Worm (Caenorhabditis elegans) whole organism, young adult: ENCODE results near the gene ddx-19.

ENCODE experiments used
- C17E4.6 ChIP-seq: fragments of 200-800 bp; sonication (Bioruptor generic); IDR thresholded peaks from 2 replicates; pipeline ENCODE4 v1.3.6; 2022; ENCODE audit warnings: missing genetic modification reagents, missing genetic modification characterization, missing compliant biosample characterization
- D2030.7 ChIP-seq: fragments of 200-800 bp; sonication (Bioruptor generic); IDR thresholded peaks from 2 replicates; pipeline ENCODE4 v1.3.6; 2022; ENCODE audit warnings: missing genetic modification reagents, missing genetic modification characterization, missing compliant biosample characterization
- K12H6.12 ChIP-seq: fragments of 200-800 bp; sonication (Bioruptor generic); optimal IDR thresholded peaks from 2 replicates; lab custom pipeline; 2018; ENCODE audit warnings: mild to moderate bottlenecking, missing genetic modification characterization, missing compliant biosample characterization
- ama-1 ChIP-seq, 3 experiments: fragments of 150-350 bp in 1 of 3; sonication (generic microtip) in 2 of 3; optimal IDR thresholded peaks; 2 replicates each; lab custom pipeline; 2014 to 2018; ENCODE audit warnings: missing biosample characterization in 2 of 3, missing genetic modification characterization in 2 of 3, missing genetic modification reagents in 2 of 3
- efl-1 ChIP-seq: fragments of 150-350 bp; optimal IDR thresholded peaks from 2 replicates; lab custom pipeline; 2014; ENCODE audit warnings: missing biosample characterization, missing genetic modification reagents, missing genetic modification characterization
- ekl-4 ChIP-seq: fragments of 200-800 bp; sonication (Bioruptor generic); IDR thresholded peaks from 2 replicates; pipeline ENCODE4 v1.3.6; 2022; ENCODE audit warnings: missing genetic modification reagents, missing genetic modification characterization, missing compliant biosample characterization
- fkh-3 ChIP-seq: sonication (generic microtip); optimal IDR thresholded peaks from 2 replicates; lab custom pipeline; 2016; ENCODE audit warnings: mild to moderate bottlenecking, missing genetic modification characterization, missing compliant biosample characterization
- let-526 ChIP-seq: fragments of 200-800 bp; sonication (Bioruptor generic); IDR thresholded peaks from 2 replicates; pipeline ENCODE4 v1.3.6; 2022; ENCODE audit warnings: missing genetic modification reagents, missing genetic modification characterization, missing compliant biosample characterization
- lin-35 ChIP-seq, 3 experiments: fragments of 150-350 bp in 2 of 3; sonication (generic microtip) in 1 of 3; optimal IDR thresholded peaks; 2 replicates each; lab custom pipeline; 2014 to 2018; ENCODE audit warnings: missing biosample characterization in 3 of 3, missing genetic modification characterization in 3 of 3, missing genetic modification reagents in 3 of 3
- madf-6 ChIP-seq: fragments of 200-800 bp; sonication (Bioruptor generic); IDR thresholded peaks from 2 replicates; pipeline ENCODE4 v1.3.6; 2022; ENCODE audit warnings: missing genetic modification reagents, missing genetic modification characterization, missing compliant biosample characterization
- nhr-120 ChIP-seq: fragments of 200-800 bp; sonication (Bioruptor generic); IDR thresholded peaks from 2 replicates; pipeline ENCODE4 v1.3.6; 2022; ENCODE audit warnings: missing genetic modification characterization, missing compliant biosample characterization
- nhr-90 ChIP-seq: sonication (generic microtip); optimal IDR thresholded peaks from 2 replicates; lab custom pipeline; 2016; ENCODE audit warnings: missing genotype, mild to moderate bottlenecking, missing genetic modification characterization, missing compliant biosample characterization
- xnd-1 ChIP-seq: sonication (generic microtip); optimal IDR thresholded peaks from 2 replicates; lab custom pipeline; 2016; ENCODE audit warnings: missing genotype, missing genetic modification reagents, missing genetic modification characterization, missing compliant biosample characterization

DNA sequence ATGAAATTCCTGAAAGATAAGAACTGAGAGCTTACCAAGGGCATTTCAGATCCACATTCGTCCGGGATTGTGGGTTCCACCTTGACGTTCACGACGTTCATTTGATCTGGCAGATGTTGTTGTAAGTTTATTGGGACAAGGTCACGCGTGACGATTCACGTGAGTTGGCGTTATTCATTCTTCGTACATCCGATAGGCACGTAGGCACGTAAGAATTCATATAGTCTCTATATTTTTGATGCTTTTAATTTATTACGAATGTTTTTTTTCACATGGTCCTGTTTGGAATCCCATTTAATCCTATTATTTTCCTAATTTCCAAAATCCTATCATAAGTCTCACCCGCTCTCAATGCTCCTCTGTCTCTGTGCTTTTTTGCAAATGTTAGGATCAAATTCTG lies 27.2 kb downstream of the ddx-19 start, which contains the start of gene B0457.4:
- no peak for TF ChIP-seq lin-35 (GFP tag; optimal IDR thresholded peaks at IDR 0.05; lab: Kevin White, UChicago)
- TF ChIP-seq C17E4.6: no peak
- TF ChIP-seq let-526: no peak
- no peak for TF ChIP-seq K12H6.12 (tag; lab: Kevin White, UChicago)
- TF ChIP-seq fkh-3 (tag; lab: Kevin White, UChicago): no peak
- no peak for TF ChIP-seq madf-6 (GFP tag; lab: Robert Waterston, UW)
- no peak for TF ChIP-seq efl-1 (GFP tag; lab: Kevin White, UChicago)
- no peak for TF ChIP-seq D2030.7 (GFP tag; lab: Robert Waterston, UW)
- no peak for TF ChIP-seq nhr-120 (GFP tag; lab: Robert Waterston, UW)
- TF ChIP-seq nhr-90 (tag; lab: Kevin White, UChicago): no peak
- no peak for TF ChIP-seq xnd-1
- no peak for TF ChIP-seq ekl-4 (GFP tag; lab: Robert Waterston, UW)
- TF ChIP-seq ama-1 (optimal IDR thresholded peaks at IDR 0.05; lab: Kevin White, UChicago): no peak
- no peak for TF ChIP-seq ama-1 (GFP tag; optimal IDR thresholded peaks at IDR 0.05; lab: Kevin White, UChicago)
